Fruit fly (Drosophila melanogaster): ENCODE data around the gene CG32655.
A peak's percentile ranks its signal among the peaks of the same experiment; 100 is the strongest.

Gene CG32655

DNA sequence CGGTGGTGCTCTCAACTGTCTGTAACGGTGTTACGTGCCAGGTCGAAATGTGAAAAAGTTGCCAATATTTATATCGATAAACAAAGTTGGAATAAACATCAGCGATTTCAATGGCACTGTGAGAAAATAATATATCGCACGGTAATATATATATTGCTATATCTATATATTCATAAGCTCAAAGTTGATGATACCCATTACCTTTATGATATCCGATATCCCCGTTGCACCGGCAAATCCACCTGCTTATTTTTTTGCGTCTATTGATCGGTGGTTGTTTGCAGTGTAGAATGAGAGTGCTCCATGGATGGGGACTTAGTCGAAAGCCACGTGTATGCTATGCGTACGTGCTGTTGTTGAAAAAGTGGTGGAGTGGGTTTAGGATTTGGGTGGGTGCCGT is 5.4 kb upstream of the CG32655 start (continued):
- TF ChIP-seq exex (tag; optimal IDR thresholded peaks at IDR 0.05): no peak
- no peak for TF ChIP-seq Spps (tag; optimal IDR thresholded peaks at IDR 0.05)
- TF ChIP-seq prd (optimal IDR thresholded peaks at IDR 0.05): no peak
- peak; percentile 41; the same call in 2 of the 3 replicates for TF ChIP-seq prd (GFP tag; IDR thresholded peaks at IDR 0.05)
- no peak for TF ChIP-seq slp2 (GFP tag; optimal IDR thresholded peaks at IDR 0.05)
- peak; percentile 51; the same call in 1 of the 2 replicates for TF ChIP-seq CG14441 (GFP tag; IDR thresholded peaks at IDR 0.05)
- peak; percentile 14 for TF ChIP-seq ind (GFP tag; optimal IDR thresholded peaks at IDR 0.05)
- TF ChIP-seq ro (GFP tag; IDR thresholded peaks at IDR 0.05): 0 out of 2 replicates have a peak, but pooled peaks have one; percentile 10
- no peak for TF ChIP-seq trh (GFP tag; optimal IDR thresholded peaks at IDR 0.05)
- peak; percentile 19 for TF ChIP-seq CG1233 (GFP tag; optimal IDR thresholded peaks at IDR 0.05)
- peak; percentile 10 for TF ChIP-seq CG12659 (GFP tag; optimal IDR thresholded peaks at IDR 0.05)
- no peak for TF ChIP-seq Mes4 (GFP tag; optimal IDR thresholded peaks at IDR 0.05)
- TF ChIP-seq CG4424 (GFP tag; optimal IDR thresholded peaks at IDR 0.05): peak; percentile 0
- peak; percentile 69 for TF ChIP-seq lab (GFP tag; optimal IDR thresholded peaks at IDR 0.05)
- peak; percentile 45; the same call in 1 of the 2 replicates for TF ChIP-seq ara (GFP tag; IDR thresholded peaks at IDR 0.05)
- TF ChIP-seq hkb (optimal IDR thresholded peaks at IDR 0.05): no peak
- peak; percentile 56 for TF ChIP-seq hkb (GFP tag; IDR thresholded peaks at IDR 0.05)
- TF ChIP-seq HmgD (GFP tag; optimal IDR thresholded peaks at IDR 0.05): no peak
- TF ChIP-seq Ssrp (tag; optimal IDR thresholded peaks at IDR 0.05): peak; percentile 46
- peak; percentile 11 for TF ChIP-seq CG10267 (tag; optimal IDR thresholded peaks at IDR 0.05)
- 0 out of 2 replicates have a peak, but pooled peaks have one; percentile 8 for TF ChIP-seq Drgx (GFP tag; IDR thresholded peaks at IDR 0.05)
- TF ChIP-seq CG12071 (GFP tag; optimal IDR thresholded peaks at IDR 0.05): peak; percentile 53
- peak; percentile 65 for TF ChIP-seq sens (GFP tag)
- no peak for TF ChIP-seq CG7928 (GFP tag; optimal IDR thresholded peaks at IDR 0.05)
- TF ChIP-seq sc (optimal IDR thresholded peaks at IDR 0.05): no peak
- no peak for TF ChIP-seq sc (GFP tag; optimal IDR thresholded peaks at IDR 0.05)
- TF ChIP-seq Lhr (GFP tag; optimal IDR thresholded peaks at IDR 0.05): no peak
- no peak for TF ChIP-seq CG10959 (GFP tag; IDR thresholded peaks at IDR 0.05)
- TF ChIP-seq cwo (GFP tag; optimal IDR thresholded peaks at IDR 0.05): peak; percentile 33
- no peak for TF ChIP-seq HmgZ (tag; optimal IDR thresholded peaks at IDR 0.05)
- TF ChIP-seq CG6175 (GFP tag; IDR thresholded peaks at IDR 0.05): no peak
- TF ChIP-seq seq (GFP tag; IDR thresholded peaks at IDR 0.05): 0 out of 2 replicates have a peak, but pooled peaks have one; percentile 20
- TF ChIP-seq Hsf (GFP tag; optimal IDR thresholded peaks at IDR 0.05): peak; percentile 4
- TF ChIP-seq Mrtf (GFP tag; IDR thresholded peaks at IDR 0.05): peak; percentile 41; the same call in 1 of the 3 replicates
- TF ChIP-seq ase (GFP tag; IDR thresholded peaks at IDR 0.05): no peak
- peak; percentile 49; the same call in 1 of the 2 replicates for TF ChIP-seq CG31441 (GFP tag; IDR thresholded peaks at IDR 0.05)
- peak; percentile 58 for TF ChIP-seq phol (tag; optimal IDR thresholded peaks at IDR 0.05)
- TF ChIP-seq CG12219 (GFP tag; optimal IDR thresholded peaks at IDR 0.05): peak; percentile 6
- peak; percentile 44 for TF ChIP-seq Meics (GFP tag; optimal IDR thresholded peaks at IDR 0.05)
- no peak for TF ChIP-seq amos (GFP tag; IDR thresholded peaks at IDR 0.05; ENCODE audit: partially characterized antibody)
- TF ChIP-seq CG17359 (tag; optimal IDR thresholded peaks at IDR 0.05): peak; percentile 39
- 0 out of 2 replicates have a peak, but pooled peaks have one; percentile 19 for TF ChIP-seq CG10366 (GFP tag; IDR thresholded peaks at IDR 0.05)
- TF ChIP-seq Hr39 (optimal IDR thresholded peaks at IDR 0.05): no peak
- TF ChIP-seq ci (GFP tag; IDR thresholded peaks at IDR 0.05): peak; percentile 67
- no peak for TF ChIP-seq Ravus (GFP tag; IDR thresholded peaks at IDR 0.05)
- no peak for TF ChIP-seq sens-2 (GFP tag; IDR thresholded peaks at IDR 0.05)
- TF ChIP-seq Hmr (GFP tag; optimal IDR thresholded peaks at IDR 0.05): peak; percentile 47
- TF ChIP-seq Hr51 (GFP tag; optimal IDR thresholded peaks at IDR 0.05): peak in 1 of 2 experiments; percentile 53
- no peak for TF ChIP-seq CG11456 (GFP tag; IDR thresholded peaks at IDR 0.05)
- peak; percentile 42; the same call in 1 of the 2 replicates for TF ChIP-seq lmd (GFP tag; IDR thresholded peaks at IDR 0.05)
- TF ChIP-seq unpg (GFP tag; optimal IDR thresholded peaks at IDR 0.05): peak; percentile 62
- peak in 1 of 2 experiments; percentile 65 for TF ChIP-seq bsh (GFP tag; optimal IDR thresholded peaks at IDR 0.05)

All from whole organism, embryonic.